Worm (Caenorhabditis elegans) whole organism, L4 larva: ENCODE data around the gene K11H12.10.

ENCODE experiments used
- aha-1 ChIP-seq: fragments of 150-350 bp; peaks from one replicate; lab custom pipeline; 2014; ENCODE audit warnings: missing biosample characterization, missing genetic modification characterization
- ceh-32 ChIP-seq: sonication (generic microtip); optimal IDR thresholded peaks from 2 replicates; lab custom pipeline; 2016; ENCODE audit warnings: mild to moderate bottlenecking, missing genetic modification characterization, missing compliant biosample characterization; ENCODE audit not compliant: poor library complexity
- jun-1 ChIP-seq: fragments of 150-350 bp; optimal IDR thresholded peaks from 2 replicates; lab custom pipeline; 2014; ENCODE audit warnings: missing biosample characterization, missing genetic modification reagents, missing genetic modification characterization
- nhr-237 ChIP-seq: sonication (generic microtip); optimal IDR thresholded peaks from 2 replicates; lab custom pipeline; 2017; ENCODE audit warnings: missing biosample characterization, missing genetic modification characterization
- pha-4 ChIP-seq, 2 experiments: fragments of 150-350 bp in 1 of 2; fragments of 200-800 bp in 1 of 2; sonication (Bioruptor generic) in 1 of 2; IDR thresholded peaks in 1 of 2; optimal IDR thresholded peaks in 1 of 2; 2 replicates each; pipeline versions ENCODE4 v1.3.6 to Lab custom; 2014 to 2022; ENCODE audit warnings: missing genetic modification characterization in 2 of 2, missing genetic modification reagents in 2 of 2, missing biosample characterization in 1 of 2, missing compliant biosample characterization in 1 of 2
- pqm-1 ChIP-seq: sonication (generic microtip); optimal IDR thresholded peaks from 2 replicates; lab custom pipeline; 2017; ENCODE audit warnings: missing biosample characterization, missing genetic modification characterization
- snpc-4 ChIP-seq: fragments of 150-350 bp; optimal IDR thresholded peaks from 2 replicates; lab custom pipeline; 2014; ENCODE audit warnings: missing biosample characterization, missing genetic modification characterization
- unc-130 ChIP-seq: sonication (generic microtip); optimal IDR thresholded peaks from 2 replicates; lab custom pipeline; 2016; ENCODE audit warnings: missing genetic modification reagents, missing genetic modification characterization, missing compliant biosample characterization
- unc-39 ChIP-seq: sonication (generic microtip); optimal IDR thresholded peaks from 2 replicates; lab custom pipeline; 2017; ENCODE audit warnings: missing biosample characterization, missing genetic modification characterization

ce11 chrIV:707635-708034 is 31.8 kb downstream of the K11H12.10 start, which contains the start of gene cutl-26:
- TF ChIP-seq unc-39 (tag; lab: Kevin White, UChicago) (no peak), pha-4 (GFP tag; IDR thresholded peaks at IDR 0.05; lab: Robert Waterston, UW) (no peak), pha-4 (tag; optimal IDR thresholded peaks at IDR 0.05; lab: Kevin White, UChicago) (no peak), nhr-237 (tag; lab: Kevin White, UChicago) (no peak), snpc-4 (tag; lab: Kevin White, UChicago) (no peak), pqm-1 (no peak), aha-1 (tag; lab: Kevin White, UChicago) (no peak), jun-1 (tag; lab: Kevin White, UChicago) (no peak), unc-130 (GFP tag; lab: Kevin White, UChicago) (no peak), ceh-32 (no peak)
